Worm (Caenorhabditis elegans) whole organism, L4 larva: ENCODE data around the gene unc-10.

ENCODE experiments used
- Y105C5A.15 ChIP-seq: fragments of 200-800 bp; sonication (Bioruptor generic); IDR thresholded peaks from 2 replicates; pipeline ENCODE4 v1.3.6; 2022; ENCODE audit warnings: missing genetic modification characterization, missing compliant biosample characterization
- ceh-62 ChIP-seq: sonication (generic microtip); optimal IDR thresholded peaks from 2 replicates; lab custom pipeline; 2017; ENCODE audit warnings: missing biosample characterization, missing genetic modification characterization
- fkh-10 ChIP-seq: fragments of 150-350 bp; optimal IDR thresholded peaks from 2 replicates; lab custom pipeline; 2014; ENCODE audit warnings: missing biosample characterization, missing genetic modification reagents, missing genetic modification characterization
- lin-39 ChIP-seq: fragments of 150-350 bp; optimal IDR thresholded peaks from 2 replicates; lab custom pipeline; 2014; ENCODE audit warnings: missing biosample characterization, missing genetic modification reagents, missing genetic modification characterization
- unc-62 ChIP-seq, 3 experiments: fragments of 150-350 bp in 1 of 3; sonication (generic microtip); optimal IDR thresholded peaks in 2 of 3; peaks in 1 of 3; 1 replicate in 1 of 3; 2 replicates in 2 of 3; lab custom pipeline; 2014 to 2017; ENCODE audit warnings: missing biosample characterization in 3 of 3, missing genetic modification characterization in 3 of 3, missing genetic modification reagents in 3 of 3, missing genotype in 1 of 3

ce11 chrX:7229357-7229756 lies 50.8 kb downstream of the unc-10 start:
- TF ChIP-seq Y105C5A.15 (GFP tag; lab: Robert Waterston, UW) (no peak), ceh-62 (tag; lab: Kevin White, UChicago) (no peak), fkh-10 (no peak), unc-62 (GFP tag; optimal IDR thresholded peaks at IDR 0.05 in 1 of 2; lab: Kevin White, UChicago) (peak in 1 of 2 experiments; percentile 82), unc-62 (tag; optimal IDR thresholded peaks at IDR 0.05; lab: Kevin White, UChicago) (no peak), lin-39 (no peak)
